Worm (Caenorhabditis elegans): Measurements from ENCODE around the gene F33A8.4.

DNA sequence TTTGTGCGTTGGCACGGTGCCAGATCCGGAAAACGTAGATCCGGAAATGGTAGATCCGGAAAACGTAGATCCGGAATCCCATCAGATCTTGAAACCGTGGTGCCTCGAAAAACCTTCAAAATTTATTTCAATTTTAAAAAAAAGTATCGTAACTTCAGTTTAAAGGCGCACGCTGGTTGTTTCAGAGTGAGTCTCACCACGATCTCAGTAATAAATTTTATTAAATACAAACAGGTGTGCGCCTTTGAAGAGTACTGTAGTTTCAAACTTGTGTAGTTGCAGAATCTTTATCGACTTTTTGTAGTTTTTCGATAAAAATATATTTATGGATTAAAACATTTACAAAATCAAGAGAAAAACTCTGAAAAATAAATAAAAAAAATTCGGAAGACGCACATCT is 1.8 kb upstream of the F33A8.4 start:
- TF ChIP-seq dao-5 (tag; optimal IDR thresholded peaks at IDR 0.05) (no peak), him-1 (tag; optimal IDR thresholded peaks at IDR 0.05) (no peak)

Data from whole organism, L4/young adult.